Worm (Caenorhabditis elegans) whole organism, L2 larva: ENCODE data around the gene F47E1.2.

Source experiments
- Y55F3AM.14 ChIP-seq: fragments of 200-800 bp; sonication (Bioruptor generic); optimal IDR thresholded peaks from 2 replicates; lab custom pipeline; 2018; ENCODE audit warnings: mild to moderate bottlenecking, missing genetic modification characterization, missing compliant biosample characterization
- alr-1 ChIP-seq: fragments of 150-350 bp; optimal IDR thresholded peaks from 2 replicates; lab custom pipeline; 2014; ENCODE audit warnings: missing biosample characterization, missing genetic modification characterization
- aly-2 ChIP-seq: fragments of 150-350 bp; optimal IDR thresholded peaks from 2 replicates; lab custom pipeline; 2014; ENCODE audit warnings: missing biosample characterization, missing genetic modification characterization
- ama-1 ChIP-seq: fragments of 150-350 bp; optimal IDR thresholded peaks from 2 replicates; lab custom pipeline; 2018; ENCODE audit warnings: inconsistent platforms
- blmp-1 ChIP-seq: sonication (generic microtip); optimal IDR thresholded peaks from 2 replicates; lab custom pipeline; 2017; ENCODE audit warnings: missing genetic modification characterization, mild to moderate bottlenecking, missing compliant biosample characterization, antibody characterized with exemption, moderate library complexity; ENCODE audit not compliant: insufficient read depth
- ceh-16 ChIP-seq: fragments of 150-350 bp; optimal IDR thresholded peaks from 2 replicates; lab custom pipeline; 2014; ENCODE audit warnings: missing biosample characterization, missing genetic modification characterization
- ceh-82 ChIP-seq: fragments of 150-350 bp; optimal IDR thresholded peaks from 2 replicates; lab custom pipeline; 2014; ENCODE audit warnings: missing biosample characterization, missing genetic modification characterization
- crh-2 ChIP-seq: sonication (generic microtip); optimal IDR thresholded peaks from 2 replicates; lab custom pipeline; 2017; ENCODE audit warnings: missing biosample characterization, missing genetic modification characterization
- dmd-4 ChIP-seq: sonication (generic microtip); optimal IDR thresholded peaks from 2 replicates; lab custom pipeline; 2017; ENCODE audit warnings: missing biosample characterization, missing genetic modification characterization
- elt-1 ChIP-seq: fragments of 150-350 bp; optimal IDR thresholded peaks from 2 replicates; lab custom pipeline; 2014; ENCODE audit warnings: missing biosample characterization, missing genetic modification characterization
- fos-1 ChIP-seq: fragments of 150-350 bp; optimal IDR thresholded peaks from 2 replicates; lab custom pipeline; 2014; ENCODE audit warnings: missing biosample characterization, missing genetic modification characterization
- gmeb-1 ChIP-seq: fragments of 150-350 bp; optimal IDR thresholded peaks from 2 replicates; lab custom pipeline; 2014; ENCODE audit warnings: missing biosample characterization, missing genetic modification characterization
- lin-11 ChIP-seq: fragments of 150-350 bp; sonication (generic microtip); optimal IDR thresholded peaks from 2 replicates; lab custom pipeline; 2014; ENCODE audit warnings: missing biosample characterization, missing genetic modification characterization, inconsistent platforms, mixed read lengths
- lin-39 ChIP-seq: fragments of 150-350 bp; optimal IDR thresholded peaks from 2 replicates; lab custom pipeline; 2014; ENCODE audit warnings: missing biosample characterization, missing genetic modification reagents, missing genetic modification characterization
- lsy-2 ChIP-seq, 2 experiments: fragments of 150-350 bp in 1 of 2; sonication (generic microtip) in 1 of 2; optimal IDR thresholded peaks; 2 replicates each; lab custom pipeline; 2014 to 2017; ENCODE audit warnings: missing biosample characterization in 2 of 2, missing genetic modification characterization in 2 of 2
- nhr-10 ChIP-seq: sonication (generic microtip); optimal IDR thresholded peaks from 2 replicates; lab custom pipeline; 2017; ENCODE audit warnings: missing biosample characterization, missing genetic modification characterization
- nhr-11 ChIP-seq: fragments of 150-350 bp; optimal IDR thresholded peaks from 2 replicates; lab custom pipeline; 2014; ENCODE audit warnings: missing biosample characterization, missing genetic modification characterization
- nhr-12 ChIP-seq: fragments of 150-350 bp; optimal IDR thresholded peaks from 2 replicates; lab custom pipeline; 2014; ENCODE audit warnings: missing biosample characterization, missing genetic modification characterization
- nhr-129 ChIP-seq: fragments of 150-350 bp; optimal IDR thresholded peaks from 2 replicates; lab custom pipeline; 2014; ENCODE audit warnings: missing biosample characterization, missing genetic modification characterization
- nhr-21 ChIP-seq: fragments of 150-350 bp; optimal IDR thresholded peaks from 2 replicates; lab custom pipeline; 2014; ENCODE audit warnings: missing biosample characterization, missing genetic modification characterization
- nhr-237 ChIP-seq: fragments of 150-350 bp; optimal IDR thresholded peaks from 2 replicates; lab custom pipeline; 2014; ENCODE audit warnings: missing biosample characterization, missing genetic modification characterization
- nhr-25 ChIP-seq: fragments of 150-350 bp; sonication (generic microtip); optimal IDR thresholded peaks from 3 replicates; lab custom pipeline; 2014; ENCODE audit warnings: missing biosample characterization, missing genetic modification characterization
- nhr-6 ChIP-seq: fragments of 150-350 bp; optimal IDR thresholded peaks from 2 replicates; lab custom pipeline; 2014; ENCODE audit warnings: missing biosample characterization, missing genetic modification characterization
- peb-1 ChIP-seq: fragments of 150-350 bp; optimal IDR thresholded peaks from 2 replicates; lab custom pipeline; 2014; ENCODE audit warnings: missing biosample characterization, missing genetic modification characterization
- sem-4 ChIP-seq: fragments of 150-350 bp; optimal IDR thresholded peaks from 2 replicates; lab custom pipeline; 2014; ENCODE audit warnings: missing biosample characterization, missing genetic modification reagents, missing genetic modification characterization
- skn-1 ChIP-seq: sonication (generic microtip); optimal IDR thresholded peaks from 2 replicates; lab custom pipeline; 2017; ENCODE audit warnings: missing biosample characterization, missing genetic modification characterization
- sma-3 ChIP-seq: sonication (generic microtip); optimal IDR thresholded peaks from 2 replicates; lab custom pipeline; 2016; ENCODE audit warnings: missing genetic modification reagents, missing genetic modification characterization, missing compliant biosample characterization
- sma-9 ChIP-seq, 2 experiments: fragments of 150-350 bp in 1 of 2; sonication (generic microtip) in 1 of 2; optimal IDR thresholded peaks; 2 replicates each; lab custom pipeline; 2014 to 2016; ENCODE audit warnings: missing genetic modification characterization in 2 of 2, mild to moderate bottlenecking in 1 of 2, missing biosample characterization in 1 of 2, missing compliant biosample characterization in 1 of 2, missing genetic modification reagents in 1 of 2, moderate library complexity in 1 of 2
- snpc-4 ChIP-seq: fragments of 150-350 bp; optimal IDR thresholded peaks from 2 replicates; lab custom pipeline; 2014; ENCODE audit warnings: missing biosample characterization, missing genetic modification characterization
- unc-39 ChIP-seq: fragments of 150-350 bp; optimal IDR thresholded peaks from 2 replicates; lab custom pipeline; 2014; ENCODE audit warnings: missing biosample characterization, missing genetic modification characterization
- unc-55 ChIP-seq: fragments of 150-350 bp; sonication (generic microtip); optimal IDR thresholded peaks from 3 replicates; lab custom pipeline; 2014; ENCODE audit warnings: missing biosample characterization, missing genetic modification reagents, missing genetic modification characterization
- unc-62 ChIP-seq: fragments of 150-350 bp; optimal IDR thresholded peaks from 2 replicates; lab custom pipeline; 2014; ENCODE audit warnings: missing biosample characterization, missing genetic modification reagents, missing genetic modification characterization
- zag-1 ChIP-seq: fragments of 150-350 bp; optimal IDR thresholded peaks from 2 replicates; lab custom pipeline; 2014; ENCODE audit warnings: missing biosample characterization, missing genetic modification characterization
- ztf-1 ChIP-seq: fragments of 200-800 bp; sonication (Bioruptor generic); conservative IDR thresholded peaks from 2 replicates; pipeline ENCODE4 v1.3.6; 2022; ENCODE audit warnings: missing genetic modification characterization, missing compliant biosample characterization
- ztf-11 ChIP-seq: sonication (generic microtip); optimal IDR thresholded peaks from 2 replicates; lab custom pipeline; 2017; ENCODE audit warnings: missing biosample characterization, missing genetic modification characterization
- ztf-4 ChIP-seq: fragments of 150-350 bp; optimal IDR thresholded peaks from 2 replicates; lab custom pipeline; 2014; ENCODE audit warnings: missing biosample characterization, missing genetic modification characterization

Gene F47E1.2

DNA sequence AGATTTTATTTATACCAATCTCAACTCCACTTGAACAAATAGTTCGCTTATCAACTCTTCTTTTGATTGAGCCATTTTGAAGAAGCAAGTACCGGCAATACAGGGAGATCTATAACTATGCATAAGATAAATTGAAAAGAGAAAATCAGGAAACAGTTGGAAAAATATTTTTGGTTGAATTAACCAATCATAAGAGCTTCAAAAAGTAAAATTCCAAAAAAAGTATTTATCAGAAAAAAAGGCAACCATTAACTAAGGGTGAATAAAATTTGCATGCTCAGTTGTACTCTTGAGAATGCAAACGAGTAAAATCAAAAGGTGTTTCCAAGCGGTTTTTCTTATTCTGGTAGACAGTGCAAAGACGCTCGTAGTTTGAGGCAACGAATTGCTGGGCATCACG, 35.8 kb upstream of the F47E1.2 start, which contains the start of gene T25B6.5:
Gene T25B6.5 (minus strand): TSS at position 101 of the 400 bp plus-strand sequence.
- TF ChIP-seq ztf-11 (tag; lab: Kevin White, UChicago): no peak
- no peak for TF ChIP-seq sem-4 (tag; lab: Kevin White, UChicago)
- TF ChIP-seq ceh-82 (tag; lab: Kevin White, UChicago): no peak
- no peak for TF ChIP-seq nhr-237 (tag; lab: Kevin White, UChicago)
- no peak for TF ChIP-seq crh-2 (tag; lab: Kevin White, UChicago)
- no peak for TF ChIP-seq ceh-16 (tag; lab: Kevin White, UChicago)
- no peak for TF ChIP-seq aly-2 (tag; lab: Kevin White, UChicago)
- TF ChIP-seq elt-1 (tag; lab: Kevin White, UChicago): no peak
- no peak for TF ChIP-seq alr-1
- TF ChIP-seq peb-1 (tag; lab: Kevin White, UChicago): no peak
- no peak for TF ChIP-seq nhr-10 (tag; lab: Kevin White, UChicago)
- no peak for TF ChIP-seq lin-39 (tag; lab: Kevin White, UChicago)
- no peak for TF ChIP-seq skn-1 (tag; lab: Kevin White, UChicago)
- no peak for TF ChIP-seq unc-55 (GFP tag; lab: Kevin White, UChicago)
- TF ChIP-seq lsy-2 (tag; optimal IDR thresholded peaks at IDR 0.05; lab: Kevin White, UChicago): no peak
- no peak for TF ChIP-seq nhr-6 (tag; lab: Kevin White, UChicago)
- no peak for TF ChIP-seq sma-9 (GFP tag; optimal IDR thresholded peaks at IDR 0.05; lab: Kevin White, UChicago)
- TF ChIP-seq sma-9 (tag; optimal IDR thresholded peaks at IDR 0.05; lab: Kevin White, UChicago): no peak
- TF ChIP-seq blmp-1: no peak

DNA sequence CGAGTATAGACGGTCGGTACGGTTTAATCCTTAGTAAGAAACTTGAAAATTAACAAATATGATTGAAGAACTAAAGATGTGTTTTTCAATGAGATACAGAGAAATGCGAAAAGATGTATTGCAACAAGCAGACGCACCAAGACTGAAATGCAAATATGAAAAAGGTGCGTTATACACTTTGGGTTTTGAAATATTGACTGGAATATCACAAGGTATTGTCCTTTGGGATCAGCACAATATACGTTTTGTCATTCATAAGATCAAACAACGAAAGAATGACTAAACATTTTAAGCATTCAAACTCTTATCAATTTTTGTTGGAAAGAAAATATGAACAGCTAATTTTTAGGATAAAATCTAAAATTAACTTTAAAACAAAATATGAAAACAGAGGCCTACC, 34.7 kb upstream of the F47E1.2 start, which contains the start of gene T25B6.6:
Gene T25B6.6 (minus strand): TSS at position 101 of the 400 bp plus-strand sequence.
- no peak for TF ChIP-seq crh-2 (tag; lab: Kevin White, UChicago)
- no peak for TF ChIP-seq unc-39 (tag; lab: Kevin White, UChicago)

DNA sequence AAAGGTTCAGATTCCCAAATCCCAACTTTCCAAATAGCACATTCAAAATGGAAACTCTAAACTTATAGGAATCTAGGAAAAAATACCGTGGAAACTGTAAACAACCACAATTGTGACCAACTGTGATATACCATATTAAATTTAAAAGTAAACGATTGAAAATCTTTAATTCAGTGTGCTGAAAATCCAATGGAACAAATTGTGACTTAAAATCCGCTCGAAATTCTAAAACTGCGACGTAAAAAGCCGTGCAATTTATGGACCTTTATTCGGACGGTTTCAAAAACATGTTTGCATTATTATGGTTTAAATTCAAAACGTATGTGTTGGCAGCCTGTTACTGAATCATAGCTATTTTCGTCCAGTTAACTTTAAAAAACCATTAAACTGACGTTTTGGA, 33.6 kb upstream of the F47E1.2 start:
- no peak for TF ChIP-seq nhr-11
- TF ChIP-seq snpc-4: no peak
- TF ChIP-seq skn-1 (tag; lab: Kevin White, UChicago): no peak
- TF ChIP-seq ztf-4 (tag; lab: Kevin White, UChicago): no peak
- TF ChIP-seq Y55F3AM.14: no peak
- TF ChIP-seq lin-11 (tag; lab: Kevin White, UChicago): no peak
- TF ChIP-seq unc-55 (GFP tag; lab: Kevin White, UChicago): no peak
- TF ChIP-seq sma-3: no peak
- no peak for TF ChIP-seq lin-39 (tag; lab: Kevin White, UChicago)
- no peak for TF ChIP-seq peb-1 (tag; lab: Kevin White, UChicago)
- no peak for TF ChIP-seq ztf-11 (tag; lab: Kevin White, UChicago)
- TF ChIP-seq gmeb-1 (tag; lab: Kevin White, UChicago): no peak
- TF ChIP-seq nhr-129: no peak
- TF ChIP-seq ceh-16 (tag; lab: Kevin White, UChicago): no peak
- no peak for TF ChIP-seq zag-1 (tag; lab: Kevin White, UChicago)

DNA sequence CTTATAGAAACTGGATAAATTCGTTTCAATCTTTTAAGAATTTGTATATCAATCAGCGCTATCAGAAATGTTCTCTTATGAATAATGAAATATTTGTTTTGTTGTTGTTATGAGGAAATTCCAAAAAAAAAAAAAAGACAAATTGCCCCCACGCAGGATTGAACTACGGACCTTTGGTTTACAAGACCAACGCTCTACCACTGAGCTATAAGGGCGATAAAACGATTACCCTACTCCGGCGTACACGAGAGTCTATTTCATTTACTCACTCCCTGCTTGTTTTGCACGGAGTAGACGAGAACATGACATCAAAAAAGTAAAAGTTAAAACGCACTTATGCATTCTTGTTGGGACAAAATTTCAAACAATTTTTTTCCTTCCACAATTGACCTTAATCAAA, 33.2 kb upstream of the F47E1.2 start:
- TF ChIP-seq nhr-25 (tag; lab: Kevin White, UChicago): no peak
- peak; percentile 42 for TF ChIP-seq sma-9 (GFP tag; optimal IDR thresholded peaks at IDR 0.05; lab: Kevin White, UChicago)
- no peak for TF ChIP-seq sma-9 (tag; optimal IDR thresholded peaks at IDR 0.05; lab: Kevin White, UChicago)
- no peak for TF ChIP-seq blmp-1
- no peak for TF ChIP-seq ztf-1 (GFP tag; lab: Robert Waterston, UW)
- no peak for TF ChIP-seq ztf-11 (tag; lab: Kevin White, UChicago)
- TF ChIP-seq nhr-12: no peak
- no peak for TF ChIP-seq dmd-4
- TF ChIP-seq skn-1 (tag; lab: Kevin White, UChicago): no peak
- TF ChIP-seq unc-55 (GFP tag; lab: Kevin White, UChicago): no peak
- peak; percentile 26 for TF ChIP-seq nhr-21 (tag; lab: Kevin White, UChicago)
- no peak for TF ChIP-seq snpc-4
- no peak for TF ChIP-seq unc-62 (GFP tag; lab: Kevin White, UChicago)
- no peak for TF ChIP-seq zag-1 (tag; lab: Kevin White, UChicago)
- TF ChIP-seq fos-1: peak; percentile 25
- no peak for TF ChIP-seq ama-1
- TF ChIP-seq nhr-237 (tag; lab: Kevin White, UChicago): no peak
- TF ChIP-seq crh-2 (tag; lab: Kevin White, UChicago): peak; percentile 4
- peak; percentile 10 for TF ChIP-seq sma-3
